Fruit fly (Drosophila melanogaster): ENCODE measurements around the gene Ugt37E1.

Ugt37E1 gene

dm6 chr2L:16796104-16796645 lies at the start of gene Ugt37E1:
Gene Ugt37E1, plus strand, starts transcription at chr2L:16796595.
- no peak for TF ChIP-seq CG17801 (GFP tag; optimal IDR thresholded peaks at IDR 0.05; ENCODE audit: partially characterized antibody)

DNA sequence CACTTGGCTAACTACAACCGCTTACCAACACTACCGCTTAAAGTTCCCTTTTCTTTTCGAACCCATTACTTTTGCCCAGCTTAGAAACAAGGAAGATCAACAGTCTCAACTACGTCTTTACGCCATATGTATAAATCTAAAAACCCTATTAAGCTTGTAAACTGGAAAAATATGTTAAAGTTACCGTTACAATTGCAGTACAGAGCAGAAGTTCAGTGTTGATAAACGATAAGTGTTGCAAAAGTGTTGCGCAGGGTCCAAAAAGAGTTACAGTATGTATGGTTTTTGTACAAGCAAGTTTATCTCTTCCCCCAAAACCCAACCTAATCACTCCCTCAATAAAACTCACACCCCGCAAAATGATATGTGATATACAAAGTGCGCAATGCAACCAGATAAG lies 49.2 kb upstream of the Ugt37E1 start:
- no peak for TF ChIP-seq CG17801 (GFP tag; optimal IDR thresholded peaks at IDR 0.05; ENCODE audit: partially characterized antibody)

- TF ChIP-seq CG17801 (GFP tag; optimal IDR thresholded peaks at IDR 0.05; ENCODE audit: partially characterized antibody): no peak
Measured at dm6 chr2L:16752340-16752739, 44.1 kb upstream of the Ugt37E1 start.

- no peak for TF ChIP-seq CG17801 (GFP tag; optimal IDR thresholded peaks at IDR 0.05; ENCODE audit: partially characterized antibody)
Measured at dm6 chr2L:16754074-16754473, 42.3 kb upstream of the Ugt37E1 start, which contains the start of gene yellow-b. Gene yellow-b, plus strand, starts transcription at chr2L:16754336.

DNA sequence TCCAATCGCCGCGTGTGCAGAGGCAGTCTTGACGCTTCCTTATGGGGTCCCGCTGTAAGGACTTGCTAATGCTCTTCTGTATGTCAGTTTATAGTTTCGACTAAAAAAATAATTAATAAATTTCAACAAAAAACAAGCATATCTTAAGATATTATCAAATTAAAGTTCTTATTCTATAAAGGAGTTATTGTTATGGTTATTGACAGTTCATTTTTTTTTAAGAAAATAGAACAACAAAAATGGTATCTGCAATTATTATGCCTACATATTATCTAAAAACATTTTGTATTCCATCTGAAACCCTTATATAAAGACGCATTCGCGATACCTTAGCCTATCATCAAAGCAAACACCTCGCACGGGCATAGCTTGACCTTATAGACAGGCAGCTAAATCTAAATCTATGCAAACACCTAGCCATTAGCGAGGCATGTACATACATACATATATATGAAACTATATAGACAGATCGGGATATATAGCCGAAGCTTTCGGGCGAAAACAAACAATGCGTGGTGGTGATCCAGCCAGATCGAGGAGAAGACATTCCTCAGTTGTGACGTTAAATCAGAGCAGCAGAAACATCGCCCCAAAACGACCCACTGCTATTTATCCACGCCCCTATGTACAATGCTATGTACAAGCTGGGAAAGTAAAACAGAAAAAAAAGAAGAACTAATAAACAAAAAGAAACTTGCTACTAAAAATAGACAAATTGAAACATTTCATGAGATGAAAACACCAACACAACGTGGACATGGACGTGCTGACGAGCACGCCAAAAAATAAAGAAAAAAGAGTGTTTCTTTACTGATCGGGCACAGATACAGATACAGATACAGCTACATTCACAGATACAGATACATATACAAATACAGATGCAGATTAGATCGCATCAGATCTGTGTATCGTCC lies 35.6 kb upstream of the Ugt37E1 start, which contains the start of gene ppk17:
Gene ppk17, minus strand, starts transcription at position 51 of the 914 bp plus-strand sequence.
- TF ChIP-seq CG17801 (GFP tag; optimal IDR thresholded peaks at IDR 0.05; ENCODE audit: partially characterized antibody): no peak

- no peak for TF ChIP-seq CG17801 (GFP tag; optimal IDR thresholded peaks at IDR 0.05; ENCODE audit: partially characterized antibody)
Measured at dm6 chr2L:16761891-16762290, 34.5 kb upstream of the Ugt37E1 start.

- no peak for TF ChIP-seq CG17801 (GFP tag; optimal IDR thresholded peaks at IDR 0.05; ENCODE audit: partially characterized antibody)
Measured at dm6 chr2L:16764480-16764879, 31.9 kb upstream of the Ugt37E1 start.

DNA sequence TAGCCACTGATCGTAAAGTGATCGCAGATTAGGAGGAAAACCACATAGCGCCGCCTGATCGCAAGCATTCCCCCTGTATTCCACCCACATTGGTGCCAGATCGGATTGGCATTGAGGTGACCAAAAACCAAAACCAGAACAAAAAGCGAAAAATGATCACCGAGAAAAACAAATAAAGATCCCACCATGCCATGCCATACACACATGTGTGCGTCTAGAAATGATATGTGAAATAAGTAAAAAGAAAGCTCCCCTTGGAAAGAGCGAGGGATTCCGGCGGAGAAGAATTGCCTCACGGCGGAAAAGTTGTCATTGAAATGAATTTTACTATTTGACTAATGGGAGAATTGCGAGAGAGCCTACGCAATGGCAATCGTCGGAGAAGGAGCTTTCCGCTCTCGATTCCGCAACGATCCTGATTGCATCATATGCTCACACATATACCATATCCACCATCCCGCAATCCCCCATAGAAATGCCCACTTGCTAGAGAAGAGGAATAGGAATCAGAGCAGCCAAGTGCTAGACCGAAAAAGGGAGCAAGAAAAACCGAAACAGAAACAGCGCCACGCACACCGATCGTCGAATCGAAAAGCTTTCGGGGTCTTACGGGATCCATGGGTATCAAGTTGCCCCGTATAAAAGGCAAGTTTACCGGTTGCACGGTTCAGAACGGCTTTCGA lies 30.2 kb upstream of the Ugt37E1 start, which contains the start of gene Mhc:
Gene Mhc, plus strand, starts transcription at position 497 of the 683 bp plus-strand sequence.
- TF ChIP-seq CG17801 (GFP tag; optimal IDR thresholded peaks at IDR 0.05; ENCODE audit: partially characterized antibody): no peak

DNA sequence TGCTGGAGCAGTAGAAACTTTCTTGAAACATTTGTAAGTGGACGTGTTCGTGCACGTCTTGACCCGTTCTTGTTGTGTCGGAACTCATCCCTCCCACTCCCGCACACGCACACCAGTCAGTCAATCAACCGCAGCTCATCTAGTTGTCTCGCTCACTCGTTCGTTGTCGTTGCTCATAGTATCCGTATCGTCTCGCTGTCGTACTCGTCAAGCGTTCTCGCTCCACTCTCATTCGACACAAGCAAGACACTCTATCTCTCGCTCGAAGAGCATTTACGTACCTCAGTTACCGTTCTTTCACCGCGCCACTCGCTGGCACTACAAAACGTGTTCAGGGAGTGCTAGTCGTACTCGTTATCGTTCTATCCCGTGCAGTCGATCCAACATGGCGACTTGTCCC lies 8.8 kb upstream of the Ugt37E1 start:
- TF ChIP-seq CG17801 (GFP tag; optimal IDR thresholded peaks at IDR 0.05; ENCODE audit: partially characterized antibody): no peak

DNA sequence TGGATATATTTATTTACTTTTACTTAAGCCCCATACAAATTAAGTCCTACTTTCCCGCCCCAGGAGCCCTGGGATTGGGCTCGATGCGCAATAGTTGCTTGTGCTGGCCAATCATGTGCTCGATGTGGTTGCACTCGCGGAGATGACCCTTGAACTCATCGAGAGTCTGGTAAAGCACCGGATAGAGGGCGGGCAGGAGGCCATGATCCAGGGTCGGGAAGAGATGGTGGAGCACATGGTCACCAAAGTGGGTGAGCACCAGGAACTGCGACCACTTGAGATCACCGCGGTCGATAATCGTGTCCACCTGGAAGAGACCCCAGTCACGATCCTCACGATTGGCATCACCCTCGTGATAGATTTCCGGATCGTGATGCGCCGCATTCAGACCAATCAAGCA lies 7.5 kb upstream of the Ugt37E1 start:
- TF ChIP-seq CG17801 (GFP tag; optimal IDR thresholded peaks at IDR 0.05; ENCODE audit: partially characterized antibody): no peak

DNA sequence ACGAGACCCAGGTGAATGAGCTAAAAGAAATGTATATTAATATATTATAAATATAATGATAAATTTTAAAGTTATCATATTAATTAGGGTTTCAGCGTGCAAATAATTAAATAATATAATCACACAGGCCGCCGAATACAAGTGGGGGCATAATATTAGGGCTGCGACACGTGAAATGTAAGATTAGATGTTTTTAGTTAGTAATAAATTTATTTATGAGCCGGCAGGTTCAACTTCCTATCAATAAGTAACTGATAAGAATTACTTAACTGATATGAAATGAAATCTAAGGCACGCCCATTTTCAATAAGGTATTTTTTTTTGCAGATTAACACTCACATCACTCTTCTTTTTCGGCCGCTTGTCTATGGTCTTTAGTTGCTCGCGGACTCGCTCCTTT lies 6.5 kb upstream of the Ugt37E1 start:
- no peak for TF ChIP-seq CG17801 (GFP tag; optimal IDR thresholded peaks at IDR 0.05; ENCODE audit: partially characterized antibody)

- no peak for TF ChIP-seq CG17801 (GFP tag; optimal IDR thresholded peaks at IDR 0.05; ENCODE audit: partially characterized antibody)
Measured at dm6 chr2L:16790671-16791270, 5.6 kb upstream of the Ugt37E1 start, which contains the start of gene Cyt-b5-r. Gene Cyt-b5-r, minus strand, starts transcription at chr2L:16790721.

DNA sequence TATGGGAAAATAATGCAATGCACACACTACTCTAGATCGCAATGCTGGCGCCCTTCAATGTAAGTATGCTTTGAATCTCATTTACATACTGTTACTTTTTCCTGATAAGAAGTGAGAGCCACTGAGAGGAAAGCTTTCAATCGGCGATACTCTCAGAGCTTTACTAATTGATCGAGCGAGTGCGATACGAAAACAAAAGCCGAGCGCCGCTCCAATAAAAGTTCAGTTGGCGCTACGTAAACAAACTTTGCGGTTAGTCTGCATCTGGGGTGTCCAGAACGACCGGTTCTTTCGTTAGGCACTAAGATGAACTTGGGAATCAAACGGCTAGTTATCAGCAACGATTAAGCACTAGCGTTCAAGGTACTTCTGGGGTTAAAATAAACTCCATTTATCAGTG lies 5.0 kb upstream of the Ugt37E1 start, which contains the start of gene CG17928:
Gene CG17928, plus strand, starts transcription at position 224 of the 400 bp plus-strand sequence.
- no peak for TF ChIP-seq CG17801 (GFP tag; optimal IDR thresholded peaks at IDR 0.05; ENCODE audit: partially characterized antibody)

DNA sequence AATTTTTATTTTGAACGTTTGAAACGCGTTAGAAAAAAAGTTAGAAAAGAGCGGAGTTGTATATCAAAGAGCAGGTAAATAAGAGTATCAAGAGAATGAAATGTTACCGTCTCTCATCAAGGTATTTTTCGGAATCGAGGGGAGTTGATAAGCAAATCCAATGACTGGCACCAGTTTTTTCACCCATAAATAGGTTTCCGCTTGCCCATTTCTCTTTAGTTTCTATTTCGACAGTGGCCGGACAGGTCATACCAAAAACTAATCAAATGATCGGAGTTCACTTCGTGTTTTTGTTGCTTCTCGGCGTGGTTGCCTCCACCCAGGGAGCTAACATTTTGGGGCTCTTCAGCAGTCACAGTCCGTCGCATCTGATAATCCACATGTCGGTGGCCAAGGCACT lies 2.4 kb upstream of the Ugt37E1 start, which contains the start of gene Ugt37C2:
Gene Ugt37C2, plus strand, starts transcription at position 242 of the 400 bp plus-strand sequence.
- no peak for TF ChIP-seq CG17801 (GFP tag; optimal IDR thresholded peaks at IDR 0.05; ENCODE audit: partially characterized antibody)

- no peak for TF ChIP-seq CG17801 (GFP tag; optimal IDR thresholded peaks at IDR 0.05; ENCODE audit: partially characterized antibody)
Measured at dm6 chr2L:16798705-16799104, 2.3 kb downstream of the Ugt37E1 start, which contains the start of gene Ugt37D1. Gene Ugt37D1, plus strand, starts transcription at chr2L:16799025.
